Worm (Caenorhabditis elegans) whole organism, young adult: Measurements from ENCODE around the gene ctg-2.

Experiments
- athp-1 ChIP-seq: sonication (generic microtip); optimal IDR thresholded peaks from 2 replicates; lab custom pipeline; 2017; ENCODE audit warnings: mild to moderate bottlenecking, missing genetic modification characterization, missing compliant biosample characterization
- lag-1 ChIP-seq: fragments of 200-800 bp; sonication (Bioruptor generic); IDR thresholded peaks from 2 replicates; pipeline ENCODE4 v1.3.6; 2022; ENCODE audit warnings: missing genetic modification reagents, missing genetic modification characterization, missing compliant biosample characterization
- lin-35 ChIP-seq, 3 experiments: fragments of 150-350 bp in 2 of 3; sonication (generic microtip) in 1 of 3; optimal IDR thresholded peaks; 2 replicates each; lab custom pipeline; 2014 to 2018; ENCODE audit warnings: missing biosample characterization in 3 of 3, missing genetic modification characterization in 3 of 3, missing genetic modification reagents in 3 of 3
- nfya-1 ChIP-seq: sonication (generic microtip); optimal IDR thresholded peaks from 2 replicates; lab custom pipeline; 2017; ENCODE audit warnings: antibody characterized with exemption, missing compliant biosample characterization, missing genetic modification characterization, borderline replicate concordance; ENCODE audit not compliant: insufficient read depth

- TF ChIP-seq athp-1 (tag; lab: Kevin White, UChicago) (no peak), lag-1 (GFP tag; lab: Robert Waterston, UW) (no peak), lin-35 (GFP tag; optimal IDR thresholded peaks at IDR 0.05; lab: Kevin White, UChicago) (no peak), nfya-1 (tag; lab: Kevin White, UChicago) (no peak)
Observed at ce11 chrII:8479337-8479736, 35.5 kb upstream of the ctg-2 start.
